Worm (Caenorhabditis elegans): ENCODE data around the gene pat-3.

DNA sequence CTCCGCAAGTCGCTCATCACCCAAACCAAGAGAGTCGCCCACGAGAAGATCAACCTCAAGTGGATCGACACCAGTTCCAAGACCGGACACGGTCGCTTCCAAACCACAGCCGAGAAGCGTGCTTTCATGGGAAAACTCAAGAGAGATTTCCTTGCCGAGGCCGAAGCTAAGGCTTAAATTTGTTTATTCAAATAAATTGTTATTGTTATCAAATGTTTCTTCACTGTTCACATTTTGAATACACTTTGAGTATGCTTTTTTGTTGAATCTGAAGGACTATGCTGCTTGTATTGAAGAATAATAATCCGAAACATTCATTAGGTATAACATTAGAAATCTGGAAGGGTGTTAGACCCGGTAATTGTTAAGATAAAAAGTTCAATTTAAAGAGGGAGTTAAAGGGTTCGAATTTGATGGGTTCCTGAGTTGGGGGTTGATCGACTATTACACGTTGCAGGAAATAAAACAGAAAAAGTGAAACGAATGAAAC, 44.6 kb downstream of the pat-3 start:
- no peak for TF ChIP-seq ref-1 (GFP tag; conservative IDR thresholded peaks at IDR 0.05)
- no peak for TF ChIP-seq med-1 (GFP tag; optimal IDR thresholded peaks at IDR 0.05; ENCODE audit: insufficient read depth)
- no peak for TF ChIP-seq ztf-29 (GFP tag; IDR thresholded peaks at IDR 0.05)
- no peak for TF ChIP-seq cog-1 (tag; optimal IDR thresholded peaks at IDR 0.05)
- peak; percentile 48 for TF ChIP-seq flt-1 (GFP tag; IDR thresholded peaks at IDR 0.05)
- TF ChIP-seq tab-1 (GFP tag; IDR thresholded peaks at IDR 0.05): no peak

Data from whole organism, midembryonic.